Fruit fly (Drosophila melanogaster) whole organism, embryonic: ENCODE measurements around the gene CG18233.
A peak's percentile ranks its signal among the peaks of the same experiment; 100 is the strongest.

Source experiments
- Atf6 ChIP-seq: fragments of 200-800 bp; sonication (Bioruptor generic); IDR thresholded peaks from 2 replicates; pipeline ENCODE4 v1.3.6; 2022; ENCODE audit warnings: missing biosample characterization, missing genetic modification characterization
- CG13894 ChIP-seq: fragments of 200-800 bp; sonication (Bioruptor generic); optimal IDR thresholded peaks from 3 replicates; lab custom pipeline; 2018; ENCODE audit warnings: missing biosample characterization, mild to moderate bottlenecking, missing genetic modification characterization, moderate library complexity
- CG17829 ChIP-seq: fragments of 200-800 bp; optimal IDR thresholded peaks from 2 replicates; lab custom pipeline; 2019; ENCODE audit warnings: missing biosample characterization, mild to moderate bottlenecking, missing genetic modification characterization, moderate library complexity
- CG18262 ChIP-seq: fragments of 200-800 bp; optimal IDR thresholded peaks from 3 replicates; lab custom pipeline; 2019; ENCODE audit warnings: missing biosample characterization, mild to moderate bottlenecking, missing genetic modification characterization, moderate library complexity
- CG18599 ChIP-seq: fragments of 200-800 bp; sonication (Bioruptor generic); optimal IDR thresholded peaks from 3 replicates; lab custom pipeline; 2017; ENCODE audit warnings: missing biosample characterization, missing genetic modification characterization, mild to moderate bottlenecking, moderate library complexity, missing genetic modification reagents
- CG2199 ChIP-seq: fragments of 200-800 bp; sonication (Bioruptor generic); IDR thresholded peaks from 3 replicates; pipeline ENCODE4 v1.3.6; 2022; ENCODE audit warnings: missing biosample characterization, missing genetic modification characterization
- CG2678 ChIP-seq: fragments of 200-800 bp; sonication (Bioruptor generic); optimal IDR thresholded peaks from 3 replicates; lab custom pipeline; 2019; ENCODE audit warnings: missing biosample characterization, mild to moderate bottlenecking, missing genetic modification characterization, moderate library complexity
- CG30020 ChIP-seq: fragments of 200-800 bp; optimal IDR thresholded peaks from 2 replicates; lab custom pipeline; 2019; ENCODE audit warnings: missing biosample characterization, mild to moderate bottlenecking, missing genetic modification characterization, moderate library complexity
- CG3281 ChIP-seq: fragments of 200-800 bp; sonication (Bioruptor generic); optimal IDR thresholded peaks from 3 replicates; lab custom pipeline; 2017; ENCODE audit warnings: missing biosample characterization, mild to moderate bottlenecking, missing genetic modification characterization
- CG43689 ChIP-seq: fragments of 200-800 bp; sonication (Bioruptor generic); IDR thresholded peaks from 2 replicates; pipeline ENCODE4 v1.3.6; 2022; ENCODE audit warnings: missing biosample characterization, missing genetic modification characterization
- CG8290 ChIP-seq, 3 experiments: fragments of 200-800 bp; sonication (Bioruptor generic); optimal IDR thresholded peaks; 2 replicates each; lab custom pipeline; 2016 to 2019; ENCODE audit warnings: missing biosample characterization in 3 of 3, missing genetic modification characterization in 3 of 3, mild to moderate bottlenecking in 2 of 3, moderate library complexity in 1 of 3
- Doc2 ChIP-seq: fragments of 200-800 bp; sonication (Bioruptor generic); IDR thresholded peaks from 2 replicates; pipeline ENCODE4 v1.3.6; 2022; ENCODE audit warnings: missing biosample characterization, missing genetic modification characterization
- Doc3 ChIP-seq: fragments of 200-800 bp; sonication (Bioruptor generic); IDR thresholded peaks from 3 replicates; pipeline ENCODE4 v1.3.6; 2022; ENCODE audit warnings: missing biosample characterization, missing genetic modification characterization; ENCODE audit not compliant: partially characterized antibody
- Eip74EF ChIP-seq, 2 experiments: fragments of 200-800 bp in 1 of 2; fragments of >200 bp in 1 of 2; sonication (Bioruptor generic) in 1 of 2; optimal IDR thresholded peaks; 2 replicates each; lab custom pipeline; 2017 to 2019; ENCODE audit warnings: missing biosample characterization in 2 of 2, missing genetic modification characterization in 2 of 2, mild to moderate bottlenecking in 1 of 2, moderate library complexity in 1 of 2
- Ets65A ChIP-seq: fragments of 200-800 bp; sonication (Bioruptor generic); peaks from one replicate; lab custom pipeline; 2016; ENCODE audit warnings: missing biosample characterization, missing genetic modification characterization
- Fer1 ChIP-seq: fragments of 200-800 bp; sonication (Bioruptor generic); optimal IDR thresholded peaks from 2 replicates; lab custom pipeline; 2017; ENCODE audit warnings: missing biosample characterization, mild to moderate bottlenecking, missing genetic modification characterization
- Gsc ChIP-seq: fragments of 200-800 bp; sonication (Bioruptor generic); IDR thresholded peaks from 2 replicates; pipeline ENCODE4 v1.3.6; 2022; ENCODE audit warnings: missing biosample characterization, missing genetic modification characterization
- Hand ChIP-seq: fragments of 200-800 bp; sonication (Bioruptor generic); optimal IDR thresholded peaks from 2 replicates; lab custom pipeline; 2017; ENCODE audit warnings: mild to moderate bottlenecking, missing biosample characterization, missing genetic modification reagents, missing genetic modification characterization
- Hmr ChIP-seq: fragments of 200-800 bp; sonication (Bioruptor generic); optimal IDR thresholded peaks from 3 replicates; lab custom pipeline; 2017; ENCODE audit warnings: mild to moderate bottlenecking, missing biosample characterization, missing genetic modification reagents, missing genetic modification characterization
- Hr78 ChIP-seq, 2 experiments: fragments of 200-800 bp in 1 of 2; fragments of >200 bp in 1 of 2; sonication (Bioruptor generic) in 1 of 2; optimal IDR thresholded peaks; 2 replicates each; lab custom pipeline; 2017 to 2019; ENCODE audit warnings: missing biosample characterization in 2 of 2, missing genetic modification characterization in 2 of 2, mild to moderate bottlenecking in 1 of 2, moderate library complexity in 1 of 2
- Mad ChIP-seq: fragments of 200-800 bp; sonication (Bioruptor generic); optimal IDR thresholded peaks from 2 replicates; lab custom pipeline; 2016; ENCODE audit warnings: missing biosample characterization, missing genetic modification characterization
- Meics ChIP-seq: fragments of 200-800 bp; sonication (Bioruptor generic); optimal IDR thresholded peaks from 2 replicates; lab custom pipeline; 2017; ENCODE audit warnings: missing biosample characterization, mild to moderate bottlenecking, missing genetic modification characterization
- Nf-YB ChIP-seq: fragments of 200-800 bp; sonication (Bioruptor generic); optimal IDR thresholded peaks from 3 replicates; lab custom pipeline; 2019; ENCODE audit warnings: missing biosample characterization, mild to moderate bottlenecking, missing genetic modification characterization, moderate library complexity
- Stat92E ChIP-seq, 3 experiments: fragments of >200 bp in 2 of 3; fragments of 200-800 bp in 1 of 3; sonication (Bioruptor generic) in 1 of 3; optimal IDR thresholded peaks; 2 replicates each; lab custom pipeline; 2017 to 2019; ENCODE audit warnings: missing biosample characterization in 3 of 3, missing genetic modification characterization in 3 of 3, mild to moderate bottlenecking in 1 of 3, moderate library complexity in 1 of 3
- Vsx1 ChIP-seq: fragments of 200-800 bp; sonication (Bioruptor generic); optimal IDR thresholded peaks from 2 replicates; lab custom pipeline; 2017; ENCODE audit warnings: missing biosample characterization, mild to moderate bottlenecking, missing genetic modification characterization, missing genetic modification reagents
- ab ChIP-seq: fragments of 200-800 bp; sonication (Bioruptor generic); optimal IDR thresholded peaks from 2 replicates; lab custom pipeline; 2016; ENCODE audit warnings: missing biosample characterization, missing genetic modification characterization
- abd-A ChIP-seq: fragments of 200-800 bp; sonication (Bioruptor generic); optimal IDR thresholded peaks from 3 replicates; lab custom pipeline; 2019; ENCODE audit warnings: missing biosample characterization, mild to moderate bottlenecking, missing genetic modification characterization, moderate library complexity
- ap ChIP-seq: fragments of 200-800 bp; sonication (Bioruptor generic); IDR thresholded peaks from 2 replicates; pipeline ENCODE4 v1.3.6; 2022; ENCODE audit warnings: missing biosample characterization, missing genetic modification characterization
- crol ChIP-seq: fragments of 200-800 bp; sonication (Bioruptor generic); IDR thresholded peaks from 2 replicates; pipeline ENCODE4 v1.3.6; 2022; ENCODE audit warnings: missing biosample characterization, missing genetic modification characterization
- ftz-f1 ChIP-seq: fragments of 200-800 bp; sonication (Bioruptor generic); optimal IDR thresholded peaks from 2 replicates; lab custom pipeline; 2016; ENCODE audit warnings: missing biosample characterization, missing genetic modification characterization
- gsb-n ChIP-seq: fragments of 200-800 bp; sonication (Bioruptor generic); optimal IDR thresholded peaks from 3 replicates; lab custom pipeline; 2018; ENCODE audit warnings: missing biosample characterization, mild to moderate bottlenecking, missing genetic modification characterization
- hkb ChIP-seq, 2 experiments: fragments of 200-800 bp in 1 of 2; fragments of >200 bp in 1 of 2; sonication (Bioruptor generic) in 1 of 2; IDR thresholded peaks in 1 of 2; optimal IDR thresholded peaks in 1 of 2; 2 replicates each; pipeline versions ENCODE4 v1.3.6 to Lab custom; 2017 to 2022; ENCODE audit warnings: missing biosample characterization in 1 of 2, missing genetic modification characterization in 1 of 2
- lab ChIP-seq: fragments of 200-800 bp; sonication (Bioruptor generic); optimal IDR thresholded peaks from 3 replicates; lab custom pipeline; 2017; ENCODE audit warnings: missing biosample characterization, missing genetic modification characterization, mild to moderate bottlenecking, moderate library complexity, missing genetic modification reagents
- lola ChIP-seq, 3 experiments: fragments of >200 bp in 2 of 3; fragments of 200-800 bp in 1 of 3; sonication (Bioruptor generic) in 1 of 3; optimal IDR thresholded peaks; 2 replicates each; lab custom pipeline; 2017 to 2019; ENCODE audit warnings: missing biosample characterization in 3 of 3, missing genetic modification characterization in 3 of 3, mild to moderate bottlenecking in 1 of 3, moderate library complexity in 1 of 3
- nerfin-1 ChIP-seq: fragments of 200-800 bp; sonication (Bioruptor generic); optimal IDR thresholded peaks from 3 replicates; lab custom pipeline; 2019; ENCODE audit warnings: missing biosample characterization, mild to moderate bottlenecking, missing genetic modification characterization, moderate library complexity
- oc ChIP-seq: fragments of 200-800 bp; sonication (Bioruptor generic); optimal IDR thresholded peaks from 2 replicates; lab custom pipeline; 2018; ENCODE audit warnings: missing biosample characterization, mild to moderate bottlenecking, missing genetic modification characterization, moderate library complexity
- pan ChIP-seq, 4 experiments: fragments of >200 bp in 3 of 4; fragments of 200-800 bp in 1 of 4; sonication (Bioruptor generic) in 1 of 4; optimal IDR thresholded peaks in 3 of 4; IDR thresholded peaks in 1 of 4; 2 replicates each; pipeline versions ENCODE4 v1.3.6 to Lab custom; 2017 to 2022; ENCODE audit warnings: missing biosample characterization in 2 of 4, missing genetic modification characterization in 2 of 4, mixed read lengths in 1 of 4
- pb ChIP-seq: fragments of 200-800 bp; sonication (Bioruptor generic); optimal IDR thresholded peaks from 3 replicates; lab custom pipeline; 2016; ENCODE audit warnings: missing biosample characterization, missing genetic modification characterization
- pfk ChIP-seq: fragments of 200-800 bp; sonication (Bioruptor generic); optimal IDR thresholded peaks from 2 replicates; lab custom pipeline; 2018; ENCODE audit warnings: missing biosample characterization, mild to moderate bottlenecking, missing genetic modification characterization, moderate library complexity
- psq ChIP-seq: fragments of 200-800 bp; sonication (Bioruptor generic); optimal IDR thresholded peaks from 2 replicates; lab custom pipeline; 2017; ENCODE audit warnings: missing biosample characterization, missing genetic modification characterization
- rib ChIP-seq: fragments of 200-800 bp; sonication (Bioruptor generic); IDR thresholded peaks from 2 replicates; pipeline ENCODE4 v1.3.6; 2022; ENCODE audit warnings: missing biosample characterization, missing genetic modification characterization
- sim ChIP-seq: fragments of 200-800 bp; sonication (Bioruptor generic); IDR thresholded peaks from 2 replicates; pipeline ENCODE4 v1.3.6; 2022; ENCODE audit warnings: missing biosample characterization, missing genetic modification characterization
- sug ChIP-seq: fragments of 200-800 bp; optimal IDR thresholded peaks from 2 replicates; lab custom pipeline; 2019; ENCODE audit warnings: missing biosample characterization, mild to moderate bottlenecking, missing genetic modification characterization, moderate library complexity
- tna ChIP-seq: fragments of 200-800 bp; sonication (Bioruptor generic); IDR thresholded peaks from 2 replicates; pipeline ENCODE4 v1.3.6; 2022; ENCODE audit warnings: missing biosample characterization, missing genetic modification characterization; ENCODE audit not compliant: partially characterized antibody
- yki ChIP-seq: fragments of >200 bp; optimal IDR thresholded peaks from 3 replicates; lab custom pipeline; 2018
- zen ChIP-seq: fragments of 200-800 bp; sonication (Bioruptor generic); optimal IDR thresholded peaks from 3 replicates; lab custom pipeline; 2018; ENCODE audit warnings: missing biosample characterization, mild to moderate bottlenecking, missing genetic modification characterization, moderate library complexity

Gene CG18233

DNA sequence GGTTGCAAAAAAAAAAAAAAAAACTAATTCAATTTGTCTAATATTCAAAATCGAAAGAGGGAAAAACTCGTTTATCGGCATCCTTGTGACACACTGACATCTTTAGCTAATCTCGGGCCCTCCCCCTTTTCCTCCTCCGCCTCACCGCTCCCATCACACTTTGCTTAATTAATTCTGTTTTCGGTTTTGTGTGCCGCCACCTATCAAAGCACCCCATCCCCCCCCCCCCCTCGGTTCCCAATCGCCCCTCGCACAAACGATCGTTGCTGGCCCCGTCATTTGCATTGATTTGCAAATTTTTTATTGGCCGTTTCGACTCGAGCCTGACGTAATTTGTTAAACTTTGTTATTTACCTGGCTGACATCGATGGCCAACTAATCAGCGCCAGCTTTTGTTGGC, 23.2 kb downstream of the CG18233 start (continued):
- TF ChIP-seq pan (optimal IDR thresholded peaks at IDR 0.05; lab: Kevin White, UChicago) (no peak), pan (GFP tag; optimal IDR thresholded peaks at IDR 0.05 in 1 of 2, IDR thresholded peaks at IDR 0.05 in 1 of 2) (no peak), pb (no peak), abd-A (peak; percentile 9), hkb (optimal IDR thresholded peaks at IDR 0.05; lab: Kevin White, UChicago) (no peak), hkb (GFP tag; IDR thresholded peaks at IDR 0.05; lab: Robert Waterston, UW) (no peak), Atf6 (GFP tag; lab: Robert Waterston, UW) (no peak), CG17829 (tag; lab: Kevin White, UChicago) (no peak), nerfin-1 (no peak), ftz-f1 (GFP tag; lab: Kevin White, UChicago) (no peak), sim (GFP tag; lab: Robert Waterston, UW) (no peak), Meics (GFP tag; lab: Kevin White, UChicago) (no peak), tna (GFP tag; lab: Robert Waterston, UW) (no peak), Eip74EF (GFP tag; optimal IDR thresholded peaks at IDR 0.05; lab: Kevin White, UChicago) (no peak)

DNA sequence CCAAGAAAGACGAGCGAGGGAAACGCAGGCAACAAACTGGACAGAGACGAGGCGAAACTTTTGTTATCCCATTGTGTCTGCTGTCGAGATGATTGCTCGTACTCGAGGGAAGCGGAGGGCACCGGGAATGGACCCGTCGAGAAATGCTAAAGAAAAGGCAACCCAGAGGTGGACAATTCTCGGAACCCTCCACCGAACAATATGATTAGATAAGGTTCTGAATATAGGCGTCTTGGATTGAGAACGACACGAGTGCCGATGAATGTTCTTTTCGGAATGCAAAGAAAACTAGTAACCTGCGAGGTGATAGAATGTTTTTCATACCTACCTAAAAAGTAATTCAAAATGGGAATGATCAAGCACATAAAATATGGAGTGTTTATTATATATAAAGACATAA, 24.6 kb downstream of the CG18233 start:
- TF ChIP-seq CG8290 (GFP tag; optimal IDR thresholded peaks at IDR 0.05; lab: Kevin White, UChicago) (peak; percentile 28), CG8290 (tag; optimal IDR thresholded peaks at IDR 0.05; lab: Kevin White, UChicago) (no peak), Gsc (GFP tag; lab: Robert Waterston, UW) (no peak), zen (tag; lab: Kevin White, UChicago) (peak; percentile 0), gsb-n (tag; lab: Kevin White, UChicago) (peak; percentile 28), CG43689 (no peak), oc (tag; lab: Kevin White, UChicago) (no peak), crol (GFP tag; lab: Robert Waterston, UW) (peak; percentile 59; the same call in 1 of the 2 replicates), Stat92E (GFP tag; optimal IDR thresholded peaks at IDR 0.05; lab: Kevin White, UChicago) (peak in 1 of 3 experiments; percentile 97), Mad (GFP tag; lab: Kevin White, UChicago) (no peak), Doc3 (no peak), CG2199 (GFP tag; lab: Robert Waterston, UW) (peak; percentile 86), CG18599 (GFP tag; lab: Kevin White, UChicago) (peak; percentile 13), CG13894 (tag; lab: Kevin White, UChicago) (peak; percentile 55)

DNA sequence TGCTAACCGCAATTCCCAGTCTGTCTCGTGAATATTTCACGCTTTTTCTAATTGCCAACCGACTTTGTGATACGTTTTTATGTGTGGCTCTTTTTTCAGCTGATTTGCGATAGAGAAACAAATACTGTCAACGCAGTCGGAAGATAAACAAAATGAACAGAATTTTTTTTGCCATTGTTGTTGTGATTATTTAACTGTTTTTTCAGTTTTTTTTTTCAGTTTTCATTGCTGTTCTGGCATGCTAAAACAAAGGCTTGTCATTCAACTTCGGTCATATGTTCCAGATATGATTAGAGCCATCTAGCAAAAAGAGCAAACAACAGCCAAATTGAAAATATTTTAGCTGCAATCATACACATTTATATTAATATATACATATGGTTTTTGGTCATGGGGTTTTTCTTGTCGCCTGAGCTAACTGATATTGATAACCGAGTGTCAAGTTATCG, 26.9 kb downstream of the CG18233 start:
- no peak for TF ChIP-seq CG30020
- no peak for TF ChIP-seq Hand (GFP tag; lab: Kevin White, UChicago)
- TF ChIP-seq CG13894 (tag; lab: Kevin White, UChicago) = no peak
- no peak for TF ChIP-seq Hr78 (GFP tag; optimal IDR thresholded peaks at IDR 0.05; lab: Kevin White, UChicago)
- no peak for TF ChIP-seq yki
- no peak for TF ChIP-seq ab (GFP tag; lab: Kevin White, UChicago)
- TF ChIP-seq Doc2 (GFP tag; lab: Robert Waterston, UW) = no peak
- TF ChIP-seq Vsx1 (GFP tag; lab: Kevin White, UChicago) = no peak
- no peak for TF ChIP-seq ap
- TF ChIP-seq Hmr = peak; percentile 3
- no peak for TF ChIP-seq pfk
- TF ChIP-seq lab (GFP tag; lab: Kevin White, UChicago) = peak; percentile 17
- no peak for TF ChIP-seq CG18262 (tag; lab: Kevin White, UChicago)
- no peak for TF ChIP-seq psq (GFP tag; lab: Kevin White, UChicago)
- TF ChIP-seq rib (GFP tag; lab: Robert Waterston, UW) = no peak
- TF ChIP-seq Nf-YB (GFP tag; lab: Kevin White, UChicago) = no peak
- TF ChIP-seq CG3281 (GFP tag; lab: Kevin White, UChicago) = no peak
- TF ChIP-seq lola (GFP tag; optimal IDR thresholded peaks at IDR 0.05; lab: Kevin White, UChicago) = no peak
- peak; percentile 56 for TF ChIP-seq sug
- TF ChIP-seq Fer1 (GFP tag; lab: Kevin White, UChicago) = peak; percentile 11
- TF ChIP-seq Ets65A = no peak
- no peak for TF ChIP-seq CG2678 (tag; lab: Kevin White, UChicago)
